Worm (Caenorhabditis elegans): Measurements from ENCODE around the gene clec-75.

- TF ChIP-seq ama-1 (optimal IDR thresholded peaks at IDR 0.05), result no peak
- TF ChIP-seq B0310.2 (tag; optimal IDR thresholded peaks at IDR 0.05), result no peak
- TF ChIP-seq F13C5.2 (tag; optimal IDR thresholded peaks at IDR 0.05), result no peak
- TF ChIP-seq aly-1 (tag; optimal IDR thresholded peaks at IDR 0.05), result no peak
- TF ChIP-seq flt-1 (GFP tag; IDR thresholded peaks at IDR 0.05), result no peak
- no peak for TF ChIP-seq pes-1 (GFP tag; IDR thresholded peaks at IDR 0.05)
- TF ChIP-seq tra-4 (tag; optimal IDR thresholded peaks at IDR 0.05), result no peak
- TF ChIP-seq scrt-1 (GFP tag; IDR thresholded peaks at IDR 0.05), result no peak
These were observed 46.1 kb upstream of the clec-75 start, which contains the start of gene F56D6.19 for ce11 chrIV:3914462-3914861.

All from whole organism, early embryonic.